Fruit fly (Drosophila melanogaster): ENCODE measurements around the gene CG33272.

Gene CG33272

dm6 chr3L:11536767-11537419 is 26.5 kb upstream of the CG33272 start (continued):
- peak; percentile 2 for TF ChIP-seq bcd (GFP tag; optimal IDR thresholded peaks at IDR 0.05)
- peak; percentile 38 for TF ChIP-seq CG12769 (tag; optimal IDR thresholded peaks at IDR 0.05)
- peak; percentile 77 for TF ChIP-seq Med (GFP tag)
- TF ChIP-seq CG17829 (tag; optimal IDR thresholded peaks at IDR 0.05): no peak
- peak in 1 of 2 experiments; percentile 17 for TF ChIP-seq crp (GFP tag; optimal IDR thresholded peaks at IDR 0.05)
- peak; percentile 0 for TF ChIP-seq Blimp-1 (GFP tag; optimal IDR thresholded peaks at IDR 0.05)
- peak; percentile 74 for TF ChIP-seq D19B (GFP tag; optimal IDR thresholded peaks at IDR 0.05)
- TF ChIP-seq CG10543 (GFP tag; optimal IDR thresholded peaks at IDR 0.05): peak; percentile 15
- TF ChIP-seq ci (GFP tag; IDR thresholded peaks at IDR 0.05): peak; percentile 55; the same call in 2 of the 3 replicates
- peak; percentile 79 for TF ChIP-seq kay (GFP tag; optimal IDR thresholded peaks at IDR 0.05)
- no peak for TF ChIP-seq B-H1 (GFP tag; IDR thresholded peaks at IDR 0.05)
- 0 out of 2 replicates have a peak, but pooled peaks have one; percentile 23 for TF ChIP-seq Drgx (GFP tag; IDR thresholded peaks at IDR 0.05)
- peak; percentile 62 for TF ChIP-seq abd-A (tag; optimal IDR thresholded peaks at IDR 0.05)
- TF ChIP-seq kni (GFP tag; optimal IDR thresholded peaks at IDR 0.05): peak; percentile 52
- peak; percentile 17; the same call in 2 of the 3 replicates for TF ChIP-seq row (GFP tag; IDR thresholded peaks at IDR 0.05)
- TF ChIP-seq cg (GFP tag; optimal IDR thresholded peaks at IDR 0.05): peak; percentile 65
- peak; percentile 36 for TF ChIP-seq CG13894 (tag; optimal IDR thresholded peaks at IDR 0.05)
- TF ChIP-seq sens (GFP tag): peak; percentile 3
- TF ChIP-seq HLHmδ (GFP tag; optimal IDR thresholded peaks at IDR 0.05): no peak
- 0 out of 2 replicates have a peak, but pooled peaks have one; percentile 26 for TF ChIP-seq tna (GFP tag; IDR thresholded peaks at IDR 0.05; ENCODE audit: partially characterized antibody)
- no peak for TF ChIP-seq CG16779 (GFP tag; IDR thresholded peaks at IDR 0.05)
- 0 out of 2 replicates have a peak, but pooled peaks have one; percentile 9 for TF ChIP-seq CG32532 (GFP tag; IDR thresholded peaks at IDR 0.05)
- TF ChIP-seq CG11695 (GFP tag; IDR thresholded peaks at IDR 0.05): 0 out of 3 replicates have a peak, but pooled peaks have one; percentile 22

dm6 chr3L:11536132-11536531 is 25.7 kb upstream of the CG33272 start:
- TF ChIP-seq Optix (GFP tag; IDR thresholded peaks at IDR 0.05) (no peak), CG17359 (tag; optimal IDR thresholded peaks at IDR 0.05) (peak; percentile 20), Rfx (GFP tag; IDR thresholded peaks at IDR 0.05) (peak; percentile 47; the same call in 1 of the 2 replicates), CG10979 (tag; optimal IDR thresholded peaks at IDR 0.05) (peak; percentile 41), lab (GFP tag; optimal IDR thresholded peaks at IDR 0.05) (peak; percentile 37), YL-1 (GFP tag; optimal IDR thresholded peaks at IDR 0.05) (no peak), CG9609 (GFP tag; optimal IDR thresholded peaks at IDR 0.05) (no peak), ato (GFP tag; IDR thresholded peaks at IDR 0.05; ENCODE audit: partially characterized antibody) (no peak), CG1024 (GFP tag; IDR thresholded peaks at IDR 0.05) (peak; percentile 33; the same call in 1 of the 2 replicates), ssp (GFP tag; IDR thresholded peaks at IDR 0.05) (0 out of 2 replicates have a peak, but pooled peaks have one; percentile 16), CG15696 (tag; optimal IDR thresholded peaks at IDR 0.05) (no peak), HLH3B (GFP tag; IDR thresholded peaks at IDR 0.05) (0 out of 2 replicates have a peak, but pooled peaks have one; percentile 24), CG31388 (GFP tag; optimal IDR thresholded peaks at IDR 0.05) (no peak), Mrtf (GFP tag; IDR thresholded peaks at IDR 0.05) (no peak), CG14860 (GFP tag; IDR thresholded peaks at IDR 0.05; ENCODE audit: partially characterized antibody) (no peak), pum (GFP tag; optimal IDR thresholded peaks at IDR 0.05) (no peak), toy (GFP tag; IDR thresholded peaks at IDR 0.05) (no peak), ro (GFP tag; IDR thresholded peaks at IDR 0.05) (no peak), CG10543 (GFP tag; optimal IDR thresholded peaks at IDR 0.05) (no peak), CG4707 (GFP tag; optimal IDR thresholded peaks at IDR 0.05) (no peak), CG17829 (tag; optimal IDR thresholded peaks at IDR 0.05) (no peak), Sox102F (GFP tag; optimal IDR thresholded peaks at IDR 0.05) (peak; percentile 47), Nf-YC (tag; optimal IDR thresholded peaks at IDR 0.05) (no peak), tap (tag; optimal IDR thresholded peaks at IDR 0.05) (no peak), CG1602 (GFP tag; optimal IDR thresholded peaks at IDR 0.05) (no peak), pan (optimal IDR thresholded peaks at IDR 0.05) (no peak), pan (GFP tag; optimal IDR thresholded peaks at IDR 0.05 in 1 of 2, IDR thresholded peaks at IDR 0.05 in 1 of 2) (peak in 1 of 2 experiments; percentile 42), z (GFP tag; IDR thresholded peaks at IDR 0.05) (no peak)
